Worm (Caenorhabditis elegans): Measurements from ENCODE around the gene ZK637.14.

- no peak for TF ChIP-seq ceh-62 (tag; optimal IDR thresholded peaks at IDR 0.05)
- no peak for TF ChIP-seq pqm-1 (tag; optimal IDR thresholded peaks at IDR 0.05)
- TF ChIP-seq fos-1 (tag; optimal IDR thresholded peaks at IDR 0.05): no peak
- no peak for TF ChIP-seq skn-1 (tag; optimal IDR thresholded peaks at IDR 0.05)
- no peak for TF ChIP-seq nhr-28 (tag; optimal IDR thresholded peaks at IDR 0.05)
- no peak for TF ChIP-seq nhr-42 (GFP tag; IDR thresholded peaks at IDR 0.05)
- no peak for TF ChIP-seq ama-1 (optimal IDR thresholded peaks at IDR 0.05)
- peak; percentile 99 for TF ChIP-seq aha-1 (tag)
- TF ChIP-seq zfp-3 (GFP tag; conservative IDR thresholded peaks at IDR 0.05): no peak
- TF ChIP-seq nhr-25 (tag; optimal IDR thresholded peaks at IDR 0.05; ENCODE audit: borderline replicate concordance, insufficient read depth): no peak
- no peak for TF ChIP-seq hlh-30 (tag; optimal IDR thresholded peaks at IDR 0.05; ENCODE audit: insufficient read depth)
- TF ChIP-seq F44E2.7 (GFP tag; IDR thresholded peaks at IDR 0.05): no peak
- TF ChIP-seq saeg-2 (GFP tag; IDR thresholded peaks at IDR 0.05): no peak
Observed at ce11 chrIII:8866038-8866437, 22.9 kb downstream of the ZK637.14 start.

All from whole organism, L4 larva.